Fruit fly (Drosophila melanogaster): Measurements from ENCODE around the gene vls.

The vls gene

dm6 chr2L:20086295-20087096 is 21.0 kb upstream of the vls start (continued):
- TF ChIP-seq Blimp-1 (GFP tag; optimal IDR thresholded peaks at IDR 0.05) (peak; percentile 85), NK7.1 (GFP tag; optimal IDR thresholded peaks at IDR 0.05) (peak; percentile 32), CG10366 (GFP tag; IDR thresholded peaks at IDR 0.05) (peak; percentile 90), sd (tag; optimal IDR thresholded peaks at IDR 0.05) (peak; percentile 97), Drgx (GFP tag; IDR thresholded peaks at IDR 0.05) (peak; percentile 98), D19A (tag; optimal IDR thresholded peaks at IDR 0.05) (peak; percentile 60), ttk (GFP tag; IDR thresholded peaks at IDR 0.05) (peak; percentile 81), Dip3 (GFP tag; optimal IDR thresholded peaks at IDR 0.05) (peak; percentile 31), stwl (tag; optimal IDR thresholded peaks at IDR 0.05) (no peak), Bdp1 (GFP tag; optimal IDR thresholded peaks at IDR 0.05) (peak; percentile 72), phol (tag; optimal IDR thresholded peaks at IDR 0.05) (peak; percentile 83), CG7372 (GFP tag; IDR thresholded peaks at IDR 0.05) (peak; percentile 83), Ssrp (tag; optimal IDR thresholded peaks at IDR 0.05) (peak; percentile 73), gcm (GFP tag; optimal IDR thresholded peaks at IDR 0.05) (peak; percentile 87), oc (tag; optimal IDR thresholded peaks at IDR 0.05) (peak; percentile 86), dati (GFP tag; IDR thresholded peaks at IDR 0.05) (peak; percentile 83), Hr39 (optimal IDR thresholded peaks at IDR 0.05) (no peak), shn (GFP tag; optimal IDR thresholded peaks at IDR 0.05) (peak; percentile 47), HHEX (GFP tag; optimal IDR thresholded peaks at IDR 0.05) (peak; percentile 86), CG8089 (GFP tag; optimal IDR thresholded peaks at IDR 0.05) (peak; percentile 83), CG4424 (GFP tag; optimal IDR thresholded peaks at IDR 0.05) (peak; percentile 77), Tbp (GFP tag; optimal IDR thresholded peaks at IDR 0.05) (no peak), Oaz (GFP tag; IDR thresholded peaks at IDR 0.05) (peak; percentile 80), psq (GFP tag; optimal IDR thresholded peaks at IDR 0.05) (peak; percentile 56), CG18599 (GFP tag; optimal IDR thresholded peaks at IDR 0.05) (peak; percentile 87), CG11398 (GFP tag; optimal IDR thresholded peaks at IDR 0.05) (peak; percentile 78), Mrtf (GFP tag; IDR thresholded peaks at IDR 0.05) (peak; percentile 74; the same call in 2 of the 3 replicates), corto (GFP tag; optimal IDR thresholded peaks at IDR 0.05) (peak; percentile 89), Elba2 (GFP tag; optimal IDR thresholded peaks at IDR 0.05) (no peak), ewg (GFP tag; optimal IDR thresholded peaks at IDR 0.05) (peak; percentile 71), CG15601 (tag; optimal IDR thresholded peaks at IDR 0.05) (peak; percentile 78), cwo (GFP tag; optimal IDR thresholded peaks at IDR 0.05) (peak; percentile 90), sisA (GFP tag; IDR thresholded peaks at IDR 0.05) (peak; percentile 81), Atf3 (GFP tag; optimal IDR thresholded peaks at IDR 0.05) (peak; percentile 76), HmgZ (tag; optimal IDR thresholded peaks at IDR 0.05) (peak; percentile 53), CG9817 (tag; optimal IDR thresholded peaks at IDR 0.05) (peak; percentile 57), CG15696 (tag; optimal IDR thresholded peaks at IDR 0.05) (peak; percentile 50), dpn (GFP tag; optimal IDR thresholded peaks at IDR 0.05) (peak; percentile 68 to 79), gsb-n (tag; optimal IDR thresholded peaks at IDR 0.05) (peak; percentile 84), tup (GFP tag; optimal IDR thresholded peaks at IDR 0.05) (peak; percentile 61), CG10267 (tag; optimal IDR thresholded peaks at IDR 0.05) (peak; percentile 71), CG31441 (GFP tag; IDR thresholded peaks at IDR 0.05) (peak; percentile 86), ATbp (GFP tag; optimal IDR thresholded peaks at IDR 0.05) (peak; percentile 92), row (GFP tag; IDR thresholded peaks at IDR 0.05) (peak; percentile 79), NC2α (GFP tag; optimal IDR thresholded peaks at IDR 0.05) (peak; percentile 72), CG13296 (GFP tag; optimal IDR thresholded peaks at IDR 0.05) (peak; percentile 85), ap (GFP tag; IDR thresholded peaks at IDR 0.05) (peak; percentile 83), crp (GFP tag; optimal IDR thresholded peaks at IDR 0.05) (peak in 1 of 2 experiments; percentile 51), gcm2 (GFP tag; optimal IDR thresholded peaks at IDR 0.05) (peak; percentile 84)

All from whole organism, embryonic.